Fruit fly (Drosophila melanogaster) whole organism, wandering third instar larva: ENCODE results near the gene ZnT63C.

Experiments used
- Abd-B ChIP-seq: fragments of >200 bp; optimal IDR thresholded peaks from 2 replicates; lab custom pipeline; 2017; ENCODE audit warnings: missing biosample characterization, missing genetic modification characterization
- CG9705 ChIP-seq: fragments of 200-800 bp; sonication (Bioruptor generic); optimal IDR thresholded peaks from 2 replicates; lab custom pipeline; 2018; ENCODE audit warnings: missing biosample characterization, mild to moderate bottlenecking, missing genetic modification characterization
- Hr78 ChIP-seq: fragments of >200 bp; optimal IDR thresholded peaks from 2 replicates; lab custom pipeline; 2017; ENCODE audit warnings: missing biosample characterization, missing genetic modification characterization
- Myc ChIP-seq: fragments of >200 bp; optimal IDR thresholded peaks from 2 replicates; lab custom pipeline; 2017
- Rel ChIP-seq, 2 experiments: fragments of 200-800 bp; sonication (Bioruptor generic) in 1 of 2; optimal IDR thresholded peaks; 2 replicates in 1 of 2; 3 replicates in 1 of 2; lab custom pipeline; 2016 to 2019; ENCODE audit warnings: mild to moderate bottlenecking in 2 of 2, missing biosample characterization in 2 of 2, missing genetic modification characterization in 2 of 2, moderate library complexity in 1 of 2
- h ChIP-seq: fragments of 200-800 bp; sonication (Bioruptor generic); optimal IDR thresholded peaks from 3 replicates; lab custom pipeline; 2016; ENCODE audit warnings: missing biosample characterization, mild to moderate bottlenecking, missing genetic modification characterization
- pan ChIP-seq: fragments of >200 bp; optimal IDR thresholded peaks from 2 replicates; lab custom pipeline; 2017
- psq ChIP-seq: fragments of 200-800 bp; sonication (Bioruptor generic); optimal IDR thresholded peaks from 3 replicates; lab custom pipeline; 2017; ENCODE audit warnings: missing biosample characterization, mild to moderate bottlenecking, missing genetic modification characterization, moderate library complexity
- woc ChIP-seq: sonication (Bioruptor generic); optimal IDR thresholded peaks from 2 replicates; lab custom pipeline; 2016; ENCODE audit warnings: missing biosample characterization, mild to moderate bottlenecking, missing genetic modification characterization

DNA sequence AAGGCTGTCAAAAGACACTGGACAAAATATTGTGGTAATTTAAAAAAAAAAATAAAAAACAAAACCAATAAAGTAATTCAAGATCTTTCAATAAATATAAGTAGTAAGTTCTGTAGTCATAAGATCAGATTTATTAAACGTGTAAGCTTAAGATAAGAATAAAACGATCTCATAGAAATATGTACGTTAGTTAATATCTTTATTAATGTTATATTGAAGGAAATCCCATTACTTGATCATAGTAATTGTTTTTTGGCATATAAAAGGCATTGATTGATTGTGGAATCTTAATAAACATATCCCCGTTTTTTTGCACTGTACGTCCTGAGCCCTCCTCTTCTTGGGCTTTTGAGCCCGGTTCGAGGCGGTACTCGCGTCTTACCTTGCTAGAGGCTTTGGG is 39.8 kb downstream of the ZnT63C start:
- TF ChIP-seq woc (peak; percentile 60), Abd-B (no peak), psq (GFP tag; lab: Kevin White, UChicago) (peak; percentile 85), Hr78 (no peak), Rel (GFP tag; optimal IDR thresholded peaks at IDR 0.05; lab: Kevin White, UChicago) (no peak), Rel (tag; optimal IDR thresholded peaks at IDR 0.05; lab: Kevin White, UChicago) (peak; percentile 6), CG9705 (GFP tag; lab: Kevin White, UChicago) (peak; percentile 60), h (GFP tag; lab: Kevin White, UChicago) (peak; percentile 85), pan (lab: Kevin White, UChicago) (no peak), Myc (lab: Kevin White, UChicago) (no peak)
